Worm (Caenorhabditis elegans) whole organism, L2 larva: ENCODE measurements around the gene famp-1.

Experiments
- C34F6.9 ChIP-seq: fragments of 150-350 bp; optimal IDR thresholded peaks from 2 replicates; lab custom pipeline; 2014; ENCODE audit warnings: missing biosample characterization, missing genetic modification characterization
- R02D3.7 ChIP-seq: fragments of 150-350 bp; optimal IDR thresholded peaks from 2 replicates; lab custom pipeline; 2014; ENCODE audit warnings: missing biosample characterization, missing genetic modification characterization
- Y55F3AM.14 ChIP-seq: fragments of 200-800 bp; sonication (Bioruptor generic); optimal IDR thresholded peaks from 2 replicates; lab custom pipeline; 2018; ENCODE audit warnings: mild to moderate bottlenecking, missing genetic modification characterization, missing compliant biosample characterization
- ZK546.5 ChIP-seq: sonication (generic microtip); optimal IDR thresholded peaks from 2 replicates; lab custom pipeline; 2017; ENCODE audit warnings: missing biosample characterization, missing genetic modification characterization
- aly-2 ChIP-seq: fragments of 150-350 bp; optimal IDR thresholded peaks from 2 replicates; lab custom pipeline; 2014; ENCODE audit warnings: missing biosample characterization, missing genetic modification characterization
- ama-1 ChIP-seq: fragments of 150-350 bp; optimal IDR thresholded peaks from 2 replicates; lab custom pipeline; 2018; ENCODE audit warnings: inconsistent platforms
- blmp-1 ChIP-seq: sonication (generic microtip); optimal IDR thresholded peaks from 2 replicates; lab custom pipeline; 2017; ENCODE audit warnings: missing genetic modification characterization, mild to moderate bottlenecking, missing compliant biosample characterization, antibody characterized with exemption, moderate library complexity; ENCODE audit not compliant: insufficient read depth
- ceh-16 ChIP-seq: fragments of 150-350 bp; optimal IDR thresholded peaks from 2 replicates; lab custom pipeline; 2014; ENCODE audit warnings: missing biosample characterization, missing genetic modification characterization
- crh-2 ChIP-seq: sonication (generic microtip); optimal IDR thresholded peaks from 2 replicates; lab custom pipeline; 2017; ENCODE audit warnings: missing biosample characterization, missing genetic modification characterization
- dmd-4 ChIP-seq: sonication (generic microtip); optimal IDR thresholded peaks from 2 replicates; lab custom pipeline; 2017; ENCODE audit warnings: missing biosample characterization, missing genetic modification characterization
- egl-27 ChIP-seq: sonication (generic microtip); optimal IDR thresholded peaks from 3 replicates; lab custom pipeline; 2017; ENCODE audit warnings: missing biosample characterization, missing genetic modification reagents, missing genetic modification characterization
- elt-1 ChIP-seq: fragments of 150-350 bp; optimal IDR thresholded peaks from 2 replicates; lab custom pipeline; 2014; ENCODE audit warnings: missing biosample characterization, missing genetic modification characterization
- elt-3 ChIP-seq: sonication (generic microtip); optimal IDR thresholded peaks from 2 replicates; lab custom pipeline; 2017; ENCODE audit warnings: missing biosample characterization, missing genetic modification characterization
- fos-1 ChIP-seq: fragments of 150-350 bp; optimal IDR thresholded peaks from 2 replicates; lab custom pipeline; 2014; ENCODE audit warnings: missing biosample characterization, missing genetic modification characterization
- lin-11 ChIP-seq: fragments of 150-350 bp; sonication (generic microtip); optimal IDR thresholded peaks from 2 replicates; lab custom pipeline; 2014; ENCODE audit warnings: missing biosample characterization, missing genetic modification characterization, inconsistent platforms, mixed read lengths
- lin-39 ChIP-seq: fragments of 150-350 bp; optimal IDR thresholded peaks from 2 replicates; lab custom pipeline; 2014; ENCODE audit warnings: missing biosample characterization, missing genetic modification reagents, missing genetic modification characterization
- mab-5 ChIP-seq: fragments of 150-350 bp; optimal IDR thresholded peaks from 2 replicates; lab custom pipeline; 2014; ENCODE audit warnings: missing biosample characterization, missing genetic modification characterization
- mbf-1 ChIP-seq: sonication (generic microtip); optimal IDR thresholded peaks from 2 replicates; lab custom pipeline; 2017; ENCODE audit warnings: missing biosample characterization, missing genetic modification characterization
- mdl-1 ChIP-seq, 2 experiments: fragments of 150-350 bp in 1 of 2; sonication (generic microtip) in 1 of 2; optimal IDR thresholded peaks; 2 replicates each; lab custom pipeline; 2017; ENCODE audit warnings: missing biosample characterization in 2 of 2, missing genetic modification characterization in 2 of 2
- nhr-10 ChIP-seq: sonication (generic microtip); optimal IDR thresholded peaks from 2 replicates; lab custom pipeline; 2017; ENCODE audit warnings: missing biosample characterization, missing genetic modification characterization
- nhr-11 ChIP-seq: fragments of 150-350 bp; optimal IDR thresholded peaks from 2 replicates; lab custom pipeline; 2014; ENCODE audit warnings: missing biosample characterization, missing genetic modification characterization
- nhr-12 ChIP-seq: fragments of 150-350 bp; optimal IDR thresholded peaks from 2 replicates; lab custom pipeline; 2014; ENCODE audit warnings: missing biosample characterization, missing genetic modification characterization
- nhr-129 ChIP-seq: fragments of 150-350 bp; optimal IDR thresholded peaks from 2 replicates; lab custom pipeline; 2014; ENCODE audit warnings: missing biosample characterization, missing genetic modification characterization
- nhr-21 ChIP-seq: fragments of 150-350 bp; optimal IDR thresholded peaks from 2 replicates; lab custom pipeline; 2014; ENCODE audit warnings: missing biosample characterization, missing genetic modification characterization
- nhr-23 ChIP-seq: fragments of 150-350 bp; optimal IDR thresholded peaks from 2 replicates; lab custom pipeline; 2014; ENCODE audit warnings: missing biosample characterization, missing genetic modification reagents, missing genetic modification characterization
- nhr-237 ChIP-seq: fragments of 150-350 bp; optimal IDR thresholded peaks from 2 replicates; lab custom pipeline; 2014; ENCODE audit warnings: missing biosample characterization, missing genetic modification characterization
- nhr-25 ChIP-seq: fragments of 150-350 bp; sonication (generic microtip); optimal IDR thresholded peaks from 3 replicates; lab custom pipeline; 2014; ENCODE audit warnings: missing biosample characterization, missing genetic modification characterization
- nhr-6 ChIP-seq: fragments of 150-350 bp; optimal IDR thresholded peaks from 2 replicates; lab custom pipeline; 2014; ENCODE audit warnings: missing biosample characterization, missing genetic modification characterization
- nhr-77 ChIP-seq: fragments of 150-350 bp; optimal IDR thresholded peaks from 2 replicates; lab custom pipeline; 2014; ENCODE audit warnings: missing biosample characterization, missing genetic modification characterization
- peb-1 ChIP-seq: fragments of 150-350 bp; optimal IDR thresholded peaks from 2 replicates; lab custom pipeline; 2014; ENCODE audit warnings: missing biosample characterization, missing genetic modification characterization
- sem-4 ChIP-seq: fragments of 150-350 bp; optimal IDR thresholded peaks from 2 replicates; lab custom pipeline; 2014; ENCODE audit warnings: missing biosample characterization, missing genetic modification reagents, missing genetic modification characterization
- skn-1 ChIP-seq: sonication (generic microtip); optimal IDR thresholded peaks from 2 replicates; lab custom pipeline; 2017; ENCODE audit warnings: missing biosample characterization, missing genetic modification characterization
- sma-3 ChIP-seq: sonication (generic microtip); optimal IDR thresholded peaks from 2 replicates; lab custom pipeline; 2016; ENCODE audit warnings: missing genetic modification reagents, missing genetic modification characterization, missing compliant biosample characterization
- sma-9 ChIP-seq, 2 experiments: fragments of 150-350 bp in 1 of 2; sonication (generic microtip) in 1 of 2; optimal IDR thresholded peaks; 2 replicates each; lab custom pipeline; 2014 to 2016; ENCODE audit warnings: missing genetic modification characterization in 2 of 2, mild to moderate bottlenecking in 1 of 2, missing biosample characterization in 1 of 2, missing compliant biosample characterization in 1 of 2, missing genetic modification reagents in 1 of 2, moderate library complexity in 1 of 2
- snpc-4 ChIP-seq: fragments of 150-350 bp; optimal IDR thresholded peaks from 2 replicates; lab custom pipeline; 2014; ENCODE audit warnings: missing biosample characterization, missing genetic modification characterization
- unc-39 ChIP-seq: fragments of 150-350 bp; optimal IDR thresholded peaks from 2 replicates; lab custom pipeline; 2014; ENCODE audit warnings: missing biosample characterization, missing genetic modification characterization
- unc-62 ChIP-seq: fragments of 150-350 bp; optimal IDR thresholded peaks from 2 replicates; lab custom pipeline; 2014; ENCODE audit warnings: missing biosample characterization, missing genetic modification reagents, missing genetic modification characterization
- ztf-11 ChIP-seq: sonication (generic microtip); optimal IDR thresholded peaks from 2 replicates; lab custom pipeline; 2017; ENCODE audit warnings: missing biosample characterization, missing genetic modification characterization
- ztf-4 ChIP-seq: fragments of 150-350 bp; optimal IDR thresholded peaks from 2 replicates; lab custom pipeline; 2014; ENCODE audit warnings: missing biosample characterization, missing genetic modification characterization

The famp-1 gene

DNA sequence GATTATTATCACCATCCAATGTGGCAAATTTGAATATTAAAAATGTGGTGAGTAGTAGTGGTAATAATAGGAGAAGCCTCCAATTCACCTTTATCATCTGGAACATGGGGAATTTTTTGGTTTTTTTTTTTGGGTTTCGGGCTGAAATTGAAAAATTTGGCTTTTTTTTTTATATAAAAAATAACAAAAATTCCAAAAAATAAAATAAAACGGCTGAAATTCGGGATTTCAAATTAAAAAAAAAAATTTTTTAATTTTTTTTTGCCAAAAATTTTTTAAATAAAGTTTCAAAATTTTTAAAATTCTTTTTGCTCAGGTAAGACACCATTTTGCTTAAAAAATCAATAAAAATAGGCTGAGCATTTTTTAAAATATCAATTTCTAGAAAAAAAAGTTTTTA lies at the start of gene famp-1:
Gene famp-1 (minus strand): TSS at position 101 of the 400 bp plus-strand sequence.
- no peak for TF ChIP-seq elt-3
- TF ChIP-seq nhr-77 = no peak
- TF ChIP-seq ceh-16 (tag; lab: Kevin White, UChicago) = no peak
- no peak for TF ChIP-seq fos-1
- TF ChIP-seq mab-5 = no peak
- no peak for TF ChIP-seq Y55F3AM.14 (GFP tag; lab: Kevin White, UChicago)
- no peak for TF ChIP-seq sem-4 (tag; lab: Kevin White, UChicago)

DNA sequence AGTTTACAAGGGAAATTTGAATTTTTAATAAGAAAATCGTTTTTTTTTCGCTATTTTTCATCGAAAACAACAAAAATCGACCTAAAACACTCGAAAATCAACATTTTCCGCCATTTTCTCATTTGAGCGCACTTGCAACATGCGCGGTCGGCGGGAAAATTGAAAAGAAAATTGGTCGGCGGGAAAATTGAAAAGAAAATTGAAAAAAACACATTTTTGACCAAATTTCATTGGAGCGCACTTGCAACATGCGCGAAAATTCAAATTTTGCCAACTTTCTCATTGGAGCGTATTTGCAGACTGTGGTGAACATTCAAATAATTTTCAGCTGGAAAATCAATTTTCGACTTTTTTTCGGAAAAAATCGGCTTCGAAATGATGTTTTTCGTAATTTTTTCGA lies 48.1 kb upstream of the famp-1 start:
- no peak for TF ChIP-seq peb-1 (tag; lab: Kevin White, UChicago)
- TF ChIP-seq unc-39 = no peak
- TF ChIP-seq sem-4 (tag; lab: Kevin White, UChicago) = no peak
- no peak for TF ChIP-seq nhr-21
- no peak for TF ChIP-seq ama-1 (lab: Kevin White, UChicago)
- TF ChIP-seq crh-2 (tag; lab: Kevin White, UChicago) = no peak
- TF ChIP-seq Y55F3AM.14 (GFP tag; lab: Kevin White, UChicago) = no peak
- TF ChIP-seq elt-1 (tag; lab: Kevin White, UChicago) = no peak
- no peak for TF ChIP-seq mab-5
- TF ChIP-seq ztf-4 (tag; lab: Kevin White, UChicago) = no peak
- no peak for TF ChIP-seq unc-62 (GFP tag; lab: Kevin White, UChicago)
- TF ChIP-seq egl-27 (tag; lab: Kevin White, UChicago) = no peak
- TF ChIP-seq ZK546.5 (tag; lab: Kevin White, UChicago) = no peak

DNA sequence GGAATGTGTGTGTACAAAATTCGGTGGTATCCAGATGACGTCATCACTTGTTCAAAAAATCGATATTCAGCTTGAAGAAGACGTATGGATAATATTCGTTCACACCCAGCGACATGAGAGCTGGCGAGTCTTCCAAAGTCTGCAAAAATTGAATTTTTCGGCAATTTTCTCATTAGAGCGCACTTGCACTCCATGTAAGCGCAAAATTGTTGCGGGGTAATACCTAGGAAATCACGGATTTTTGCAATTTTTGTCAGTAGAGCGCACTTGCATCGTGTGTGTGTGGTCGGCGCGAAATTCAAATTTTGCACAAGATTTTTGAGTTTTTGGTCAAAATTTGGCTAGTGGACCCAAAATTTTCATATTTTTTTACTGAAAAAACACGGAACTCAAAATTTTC lies 44.7 kb upstream of the famp-1 start:
- no peak for TF ChIP-seq mbf-1 (tag; lab: Kevin White, UChicago)
- no peak for TF ChIP-seq fos-1
- TF ChIP-seq blmp-1 (tag; lab: Kevin White, UChicago) = no peak
- no peak for TF ChIP-seq R02D3.7 (tag; lab: Kevin White, UChicago)
- no peak for TF ChIP-seq ceh-16 (tag; lab: Kevin White, UChicago)
- TF ChIP-seq nhr-237 (tag; lab: Kevin White, UChicago) = no peak
- TF ChIP-seq ama-1 (lab: Kevin White, UChicago) = no peak
- TF ChIP-seq sma-3 = no peak
- no peak for TF ChIP-seq nhr-129
- no peak for TF ChIP-seq nhr-6
- TF ChIP-seq nhr-77 = no peak
- no peak for TF ChIP-seq nhr-23 (tag; lab: Kevin White, UChicago)
- TF ChIP-seq ztf-4 (tag; lab: Kevin White, UChicago) = no peak
- TF ChIP-seq lin-39 = no peak
- no peak for TF ChIP-seq nhr-12
- TF ChIP-seq ztf-11 (tag; lab: Kevin White, UChicago) = no peak
- no peak for TF ChIP-seq lin-11 (tag; lab: Kevin White, UChicago)
- no peak for TF ChIP-seq nhr-11 (tag; lab: Kevin White, UChicago)
- no peak for TF ChIP-seq skn-1 (tag; lab: Kevin White, UChicago)
- TF ChIP-seq nhr-25 (tag; lab: Kevin White, UChicago) = no peak

DNA sequence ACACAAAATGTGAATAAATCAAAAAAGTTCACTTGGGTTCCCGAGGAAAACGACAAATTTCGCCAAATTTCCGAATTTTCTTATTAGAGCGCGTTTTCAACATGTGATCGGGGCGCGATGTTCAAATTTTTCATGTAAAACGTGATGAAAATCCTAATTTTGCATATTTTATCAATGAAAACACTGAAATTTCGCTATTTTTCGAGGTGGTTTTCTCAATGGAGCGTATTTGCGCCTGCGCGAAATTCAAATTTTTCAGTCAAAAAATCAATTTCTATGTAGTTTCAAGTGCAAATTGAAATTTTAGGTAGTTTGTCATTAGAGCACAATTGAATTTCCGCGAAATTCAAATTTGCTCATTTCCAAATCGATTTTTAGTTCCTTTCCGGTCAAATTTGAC lies 43.9 kb upstream of the famp-1 start:
- no peak for TF ChIP-seq fos-1
- no peak for TF ChIP-seq nhr-237 (tag; lab: Kevin White, UChicago)
- no peak for TF ChIP-seq sma-3
- TF ChIP-seq C34F6.9 (tag; lab: Kevin White, UChicago) = no peak
- TF ChIP-seq nhr-10 (tag; lab: Kevin White, UChicago) = no peak
- TF ChIP-seq mdl-1 (tag; optimal IDR thresholded peaks at IDR 0.05; lab: Kevin White, UChicago) = no peak
- TF ChIP-seq ztf-4 (tag; lab: Kevin White, UChicago) = no peak
- TF ChIP-seq nhr-77 = no peak
- TF ChIP-seq sma-9 (GFP tag; optimal IDR thresholded peaks at IDR 0.05; lab: Kevin White, UChicago) = no peak
- TF ChIP-seq sma-9 (tag; optimal IDR thresholded peaks at IDR 0.05; lab: Kevin White, UChicago) = no peak
- TF ChIP-seq ztf-11 (tag; lab: Kevin White, UChicago) = no peak
- TF ChIP-seq nhr-11 (tag; lab: Kevin White, UChicago) = no peak
- no peak for TF ChIP-seq peb-1 (tag; lab: Kevin White, UChicago)
- no peak for TF ChIP-seq snpc-4 (tag; lab: Kevin White, UChicago)
- TF ChIP-seq aly-2 (tag; lab: Kevin White, UChicago) = no peak
- no peak for TF ChIP-seq dmd-4 (tag; lab: Kevin White, UChicago)
- TF ChIP-seq unc-62 (GFP tag; lab: Kevin White, UChicago) = no peak
- no peak for TF ChIP-seq nhr-129
- TF ChIP-seq ceh-16 (tag; lab: Kevin White, UChicago) = no peak
- no peak for TF ChIP-seq lin-11 (tag; lab: Kevin White, UChicago)
